Worm (Caenorhabditis elegans) whole organism, early embryonic: ENCODE data around the gene pup-2.

Experiments
- B0310.2 ChIP-seq: sonication (generic microtip); optimal IDR thresholded peaks from 2 replicates; lab custom pipeline; 2016; ENCODE audit warnings: mild to moderate bottlenecking, missing genetic modification characterization, missing compliant biosample characterization
- F13C5.2 ChIP-seq: sonication (generic microtip); optimal IDR thresholded peaks from 2 replicates; lab custom pipeline; 2017; ENCODE audit warnings: mild to moderate bottlenecking, missing genetic modification characterization, inconsistent platforms, missing compliant biosample characterization
- ama-1 ChIP-seq: fragments of 150-350 bp; optimal IDR thresholded peaks from 2 replicates; lab custom pipeline; 2014
- ceh-13 ChIP-seq: fragments of 200-800 bp; sonication (Bioruptor generic); optimal IDR thresholded peaks from 2 replicates; lab custom pipeline; 2018; ENCODE audit warnings: mild to moderate bottlenecking, missing genetic modification characterization, missing compliant biosample characterization
- flt-1 ChIP-seq: fragments of 200-800 bp; sonication (Bioruptor generic); IDR thresholded peaks from 2 replicates; pipeline ENCODE4 v1.3.6; 2022; ENCODE audit warnings: missing genetic modification characterization, missing compliant biosample characterization
- hmbx-1 ChIP-seq: sonication (generic microtip); optimal IDR thresholded peaks from 2 replicates; lab custom pipeline; 2016; ENCODE audit warnings: mild to moderate bottlenecking, missing genetic modification characterization, missing compliant biosample characterization
- hmg-4 ChIP-seq: fragments of 200-800 bp; sonication (Bioruptor generic); optimal IDR thresholded peaks from 2 replicates; lab custom pipeline; 2018; ENCODE audit warnings: mild to moderate bottlenecking, missing genetic modification characterization, missing compliant biosample characterization
- pes-1 ChIP-seq: fragments of 200-800 bp; sonication (Bioruptor generic); IDR thresholded peaks from 2 replicates; pipeline ENCODE4 v1.3.6; 2022; ENCODE audit warnings: missing genetic modification reagents, missing genetic modification characterization, missing compliant biosample characterization
- scrt-1 ChIP-seq: fragments of 200-800 bp; sonication (Bioruptor generic); IDR thresholded peaks from 2 replicates; pipeline ENCODE4 v1.3.6; 2022; ENCODE audit warnings: missing genetic modification characterization, missing compliant biosample characterization
- tra-4 ChIP-seq: sonication (generic microtip); optimal IDR thresholded peaks from 2 replicates; lab custom pipeline; 2017; ENCODE audit warnings: missing genetic modification characterization, missing compliant biosample characterization

ce11 chrIII:5171945-5172344 is 13.8 kb upstream of the pup-2 start, which contains the start of gene prp-19:
- no peak for TF ChIP-seq ama-1 (lab: Kevin White, UChicago)
- no peak for TF ChIP-seq ceh-13
- TF ChIP-seq pes-1 = no peak
- no peak for TF ChIP-seq scrt-1 (GFP tag; lab: Robert Waterston, UW)
- no peak for TF ChIP-seq flt-1 (GFP tag; lab: Robert Waterston, UW)
- TF ChIP-seq F13C5.2 = no peak
- TF ChIP-seq hmg-4 (GFP tag; lab: Kevin White, UChicago) = no peak
- no peak for TF ChIP-seq B0310.2
- no peak for TF ChIP-seq tra-4 (tag; lab: Kevin White, UChicago)
- no peak for TF ChIP-seq hmbx-1 (tag; lab: Kevin White, UChicago)
